Worm (Caenorhabditis elegans) whole organism, young adult: ENCODE data around the gene srx-105.

Source experiments
- B0019.2 ChIP-seq: fragments of 200-800 bp; sonication (Bioruptor generic); conservative IDR thresholded peaks from 2 replicates; pipeline ENCODE4 v1.3.6; 2022; ENCODE audit warnings: missing genetic modification reagents, missing genetic modification characterization, missing compliant biosample characterization
- B0035.1 ChIP-seq: sonication (generic microtip); optimal IDR thresholded peaks from 2 replicates; lab custom pipeline; 2016; ENCODE audit warnings: missing genetic modification characterization, mild to moderate bottlenecking, missing compliant biosample characterization, missing genotype, missing genetic modification reagents
- C06A6.2 ChIP-seq: fragments of 200-800 bp; sonication (Bioruptor generic); conservative IDR thresholded peaks from 2 replicates; pipeline ENCODE4 v1.3.6; 2022; ENCODE audit warnings: missing genetic modification characterization, missing compliant biosample characterization
- C17E4.6 ChIP-seq: fragments of 200-800 bp; sonication (Bioruptor generic); IDR thresholded peaks from 2 replicates; pipeline ENCODE4 v1.3.6; 2022; ENCODE audit warnings: missing genetic modification reagents, missing genetic modification characterization, missing compliant biosample characterization
- F10E7.11 ChIP-seq: sonication (generic microtip); optimal IDR thresholded peaks from 2 replicates; lab custom pipeline; 2017; ENCODE audit warnings: mild to moderate bottlenecking, missing genetic modification characterization, moderate library complexity, missing compliant biosample characterization
- F37B4.10 ChIP-seq: fragments of 200-800 bp; sonication (Bioruptor generic); IDR thresholded peaks from 2 replicates; pipeline ENCODE4 v1.3.6; 2022; ENCODE audit warnings: missing genetic modification characterization, missing compliant biosample characterization
- F39B2.1 ChIP-seq: fragments of 200-800 bp; sonication (Bioruptor generic); IDR thresholded peaks from 2 replicates; pipeline ENCODE4 v1.3.6; 2022; ENCODE audit warnings: missing genetic modification reagents, missing genetic modification characterization, missing compliant biosample characterization
- F49E8.2 ChIP-seq: sonication (generic microtip); optimal IDR thresholded peaks from 3 replicates; lab custom pipeline; 2017; ENCODE audit warnings: missing genetic modification characterization, mild to moderate bottlenecking, missing compliant biosample characterization, antibody characterized with exemption, moderate library complexity; ENCODE audit not compliant: insufficient read depth
- F57A8.1 ChIP-seq: fragments of 200-800 bp; sonication (Bioruptor generic); optimal IDR thresholded peaks from 2 replicates; lab custom pipeline; 2018; ENCODE audit warnings: mild to moderate bottlenecking, missing genetic modification characterization, moderate library complexity, missing compliant biosample characterization
- T26A5.8 ChIP-seq: sonication (generic microtip); optimal IDR thresholded peaks from 2 replicates; lab custom pipeline; 2016; ENCODE audit warnings: missing genetic modification characterization, missing compliant biosample characterization
- Y53F4B.3 ChIP-seq: fragments of 200-800 bp; sonication (Bioruptor generic); IDR thresholded peaks from 2 replicates; pipeline ENCODE4 v1.3.6; 2022; ENCODE audit warnings: missing genetic modification reagents, missing genetic modification characterization, missing compliant biosample characterization
- Y79H2A.3 ChIP-seq: fragments of 200-800 bp; sonication (Bioruptor generic); conservative IDR thresholded peaks from 2 replicates; pipeline ENCODE4 v1.3.6; 2022; ENCODE audit warnings: missing genetic modification reagents, missing genetic modification characterization, missing compliant biosample characterization
- akir-1 ChIP-seq: fragments of 200-800 bp; sonication (Bioruptor generic); optimal IDR thresholded peaks from 2 replicates; lab custom pipeline; 2018; ENCODE audit warnings: mild to moderate bottlenecking, missing genetic modification characterization, moderate library complexity, missing compliant biosample characterization
- ccch-3 ChIP-seq: fragments of 200-800 bp; sonication (Bioruptor generic); optimal IDR thresholded peaks from 2 replicates; lab custom pipeline; 2018; ENCODE audit warnings: mild to moderate bottlenecking, missing genetic modification characterization, missing compliant biosample characterization
- cebp-1 ChIP-seq, 2 experiments: fragments of 200-800 bp in 1 of 2; sonication (Bioruptor generic) in 1 of 2; sonication (generic microtip) in 1 of 2; IDR thresholded peaks in 1 of 2; optimal IDR thresholded peaks in 1 of 2; 2 replicates each; pipeline versions ENCODE4 v1.3.6 to Lab custom; 2017 to 2022; ENCODE audit warnings: missing compliant biosample characterization in 2 of 2, missing genetic modification characterization in 2 of 2, mild to moderate bottlenecking in 1 of 2, missing genetic modification reagents in 1 of 2, moderate library complexity in 1 of 2
- ceh-100 ChIP-seq: fragments of 200-800 bp; sonication (Bioruptor generic); IDR thresholded peaks from 2 replicates; pipeline ENCODE4 v1.3.6; 2022; ENCODE audit warnings: missing genetic modification reagents, missing genetic modification characterization, missing compliant biosample characterization
- ceh-91 ChIP-seq: fragments of 200-800 bp; sonication (Bioruptor generic); IDR thresholded peaks from 2 replicates; pipeline ENCODE4 v1.3.6; 2022; ENCODE audit warnings: missing genetic modification reagents, missing genetic modification characterization, missing compliant biosample characterization
- die-1 ChIP-seq: sonication (generic microtip); optimal IDR thresholded peaks from 2 replicates; lab custom pipeline; 2016; ENCODE audit warnings: missing genotype, mild to moderate bottlenecking, missing genetic modification characterization, missing compliant biosample characterization
- dpl-1 ChIP-seq: fragments of 150-350 bp; optimal IDR thresholded peaks from 2 replicates; lab custom pipeline; 2014; ENCODE audit warnings: missing biosample characterization, missing genetic modification reagents, missing genetic modification characterization
- egl-18 ChIP-seq: fragments of 200-800 bp; sonication (Bioruptor generic); IDR thresholded peaks from 2 replicates; pipeline ENCODE4 v1.3.6; 2022; ENCODE audit warnings: missing genetic modification reagents, missing genetic modification characterization, missing compliant biosample characterization
- egl-44 ChIP-seq: fragments of 200-800 bp; sonication (Bioruptor generic); IDR thresholded peaks from 2 replicates; pipeline ENCODE4 v1.3.6; 2022; ENCODE audit warnings: missing genetic modification reagents, missing genetic modification characterization, missing compliant biosample characterization
- egrh-3 ChIP-seq: fragments of 200-800 bp; sonication (Bioruptor generic); IDR thresholded peaks from 2 replicates; pipeline ENCODE4 v1.3.6; 2022; ENCODE audit warnings: missing genetic modification reagents, missing genetic modification characterization, missing compliant biosample characterization
- hlh-26 ChIP-seq: fragments of 200-800 bp; sonication (Bioruptor generic); conservative IDR thresholded peaks from 2 replicates; pipeline ENCODE4 v1.3.6; 2022; ENCODE audit warnings: missing genetic modification reagents, missing genetic modification characterization, missing compliant biosample characterization
- hmg-20 ChIP-seq: fragments of 200-800 bp; sonication (Bioruptor generic); IDR thresholded peaks from 2 replicates; pipeline ENCODE4 v1.3.6; 2022; ENCODE audit warnings: missing genetic modification reagents, missing genetic modification characterization, missing compliant biosample characterization
- hsf-1 ChIP-seq: fragments of 200-800 bp; sonication (Bioruptor generic); IDR thresholded peaks from 2 replicates; pipeline ENCODE4 v1.3.6; 2022; ENCODE audit warnings: missing genetic modification reagents, missing genetic modification characterization, missing compliant biosample characterization
- lin-35 ChIP-seq, 3 experiments: fragments of 150-350 bp in 2 of 3; sonication (generic microtip) in 1 of 3; optimal IDR thresholded peaks; 2 replicates each; lab custom pipeline; 2014 to 2018; ENCODE audit warnings: missing biosample characterization in 3 of 3, missing genetic modification characterization in 3 of 3, missing genetic modification reagents in 3 of 3
- lsl-1 ChIP-seq: fragments of 200-800 bp; sonication (Bioruptor generic); optimal IDR thresholded peaks from 2 replicates; lab custom pipeline; 2018; ENCODE audit warnings: mild to moderate bottlenecking, missing genetic modification characterization, moderate library complexity, missing compliant biosample characterization
- madf-10 ChIP-seq: sonication (generic microtip); optimal IDR thresholded peaks from 2 replicates; lab custom pipeline; 2016; ENCODE audit warnings: mild to moderate bottlenecking, missing genetic modification characterization, missing compliant biosample characterization
- mcd-1 ChIP-seq: fragments of 200-800 bp; sonication (Bioruptor generic); IDR thresholded peaks from 2 replicates; pipeline ENCODE4 v1.3.6; 2022; ENCODE audit warnings: missing genetic modification reagents, missing genetic modification characterization, missing compliant biosample characterization
- mel-28 ChIP-seq: sonication (generic microtip); optimal IDR thresholded peaks from 2 replicates; lab custom pipeline; 2016; ENCODE audit warnings: borderline replicate concordance, mild to moderate bottlenecking, missing genetic modification characterization, missing compliant biosample characterization
- mes-4 ChIP-seq: sonication (generic microtip); optimal IDR thresholded peaks from 2 replicates; lab custom pipeline; 2016; ENCODE audit warnings: missing genotype, missing genetic modification characterization, missing compliant biosample characterization
- nfya-2 ChIP-seq: fragments of 200-800 bp; sonication (Bioruptor generic); IDR thresholded peaks from 2 replicates; pipeline ENCODE4 v1.3.6; 2022; ENCODE audit warnings: missing genetic modification reagents, missing genetic modification characterization, missing compliant biosample characterization
- nhr-80 ChIP-seq: sonication (generic microtip); optimal IDR thresholded peaks from 2 replicates; lab custom pipeline; 2016; ENCODE audit warnings: missing genetic modification characterization, missing compliant biosample characterization
- nhr-90 ChIP-seq: sonication (generic microtip); optimal IDR thresholded peaks from 2 replicates; lab custom pipeline; 2016; ENCODE audit warnings: missing genotype, mild to moderate bottlenecking, missing genetic modification characterization, missing compliant biosample characterization
- pbrm-1 ChIP-seq: fragments of 200-800 bp; sonication (Bioruptor generic); IDR thresholded peaks from 2 replicates; pipeline ENCODE4 v1.3.6; 2022; ENCODE audit warnings: missing genetic modification reagents, missing genetic modification characterization, missing compliant biosample characterization
- rpc-1 ChIP-seq, 2 experiments: fragments of 150-350 bp in 1 of 2; sonication (generic microtip) in 1 of 2; optimal IDR thresholded peaks; 2 replicates each; lab custom pipeline; 2014 to 2018; ENCODE audit warnings: missing biosample characterization in 1 of 2, missing genetic modification characterization in 1 of 2, missing genetic modification reagents in 1 of 2, missing genotype in 1 of 2
- snpc-1.1 ChIP-seq: sonication (generic microtip); optimal IDR thresholded peaks from 2 replicates; lab custom pipeline; 2017; ENCODE audit warnings: missing genetic modification characterization, mild to moderate bottlenecking, missing compliant biosample characterization, antibody characterized with exemption, moderate library complexity, missing genotype, missing genetic modification reagents; ENCODE audit not compliant: insufficient read depth
- sptf-2 ChIP-seq: fragments of 200-800 bp; sonication (Bioruptor generic); optimal IDR thresholded peaks from 2 replicates; lab custom pipeline; 2018; ENCODE audit warnings: mild to moderate bottlenecking, missing genetic modification characterization, missing compliant biosample characterization
- tbx-9 ChIP-seq: sonication (generic microtip); optimal IDR thresholded peaks from 2 replicates; lab custom pipeline; 2016; ENCODE audit warnings: borderline replicate concordance, missing genetic modification characterization, inconsistent platforms, missing compliant biosample characterization
- tlf-1 ChIP-seq: fragments of 200-800 bp; sonication (Bioruptor generic); optimal IDR thresholded peaks from 2 replicates; lab custom pipeline; 2018; ENCODE audit warnings: mild to moderate bottlenecking, missing genetic modification characterization, missing compliant biosample characterization
- unc-130 ChIP-seq: sonication (generic microtip); optimal IDR thresholded peaks from 2 replicates; lab custom pipeline; 2016; ENCODE audit warnings: missing genetic modification reagents, missing genetic modification characterization, missing compliant biosample characterization
- xnd-1 ChIP-seq: sonication (generic microtip); optimal IDR thresholded peaks from 2 replicates; lab custom pipeline; 2016; ENCODE audit warnings: missing genotype, missing genetic modification reagents, missing genetic modification characterization, missing compliant biosample characterization
- ztf-25 ChIP-seq: fragments of 200-800 bp; sonication (Bioruptor generic); IDR thresholded peaks from 2 replicates; pipeline ENCODE4 v1.3.6; 2022; ENCODE audit warnings: missing genetic modification reagents, missing genetic modification characterization, missing compliant biosample characterization
- ztf-26 ChIP-seq: sonication (generic microtip); optimal IDR thresholded peaks from 2 replicates; lab custom pipeline; 2017; ENCODE audit warnings: missing genetic modification characterization, missing compliant biosample characterization

The srx-105 gene

ce11 chrII:3701305-3701704 lies at the start of gene srx-105:
Gene srx-105 (minus strand): TSS chrII:3701405.
- TF ChIP-seq Y53F4B.3 (GFP tag; lab: Robert Waterston, UW) (no peak), nhr-80 (no peak), egrh-3 (no peak), F57A8.1 (GFP tag; lab: Kevin White, UChicago) (no peak), ztf-26 (no peak), B0035.1 (tag; lab: Kevin White, UChicago) (no peak), dpl-1 (GFP tag; lab: Kevin White, UChicago) (no peak), hsf-1 (GFP tag; lab: Robert Waterston, UW) (no peak), nhr-90 (tag; lab: Kevin White, UChicago) (no peak), lsl-1 (GFP tag; lab: Kevin White, UChicago) (no peak), mcd-1 (GFP tag; lab: Robert Waterston, UW) (no peak), hmg-20 (GFP tag; lab: Robert Waterston, UW) (no peak), hlh-26 (GFP tag; lab: Robert Waterston, UW) (no peak), F37B4.10 (GFP tag; lab: Robert Waterston, UW) (no peak), Y79H2A.3 (GFP tag; lab: Robert Waterston, UW) (no peak), egl-18 (GFP tag; lab: Robert Waterston, UW) (no peak), xnd-1 (tag; lab: Kevin White, UChicago) (no peak), nfya-2 (GFP tag; lab: Robert Waterston, UW) (no peak)

DNA sequence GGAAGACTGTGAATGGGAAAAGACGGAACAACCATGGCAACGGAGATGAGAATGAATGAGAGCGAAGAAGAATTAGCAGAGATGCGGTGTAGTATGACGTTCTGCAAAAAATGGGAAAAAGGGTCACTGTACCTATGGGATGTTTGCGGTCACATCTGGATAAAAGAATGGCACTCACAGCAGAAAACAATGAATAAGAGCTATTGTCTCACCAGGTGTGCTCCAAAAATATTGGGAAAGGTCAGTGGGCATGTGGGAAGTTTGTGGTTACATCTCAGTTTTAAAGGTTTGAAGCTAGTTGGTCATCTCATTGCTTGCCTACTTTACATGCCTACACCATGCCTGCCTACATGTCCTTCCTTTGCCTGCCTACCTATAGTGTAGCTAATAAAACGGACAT lies 49.5 kb upstream of the srx-105 start, which contains the start of gene fbxb-91:
Gene fbxb-91, minus strand, starts transcription at position 101 of the 400 bp plus-strand sequence.
- TF ChIP-seq B0019.2 (GFP tag; lab: Robert Waterston, UW): no peak
- no peak for TF ChIP-seq snpc-1.1 (tag; lab: Kevin White, UChicago)
- TF ChIP-seq C06A6.2 (GFP tag; lab: Robert Waterston, UW): no peak
- TF ChIP-seq die-1 (tag; lab: Kevin White, UChicago): no peak
- no peak for TF ChIP-seq ceh-100 (GFP tag; lab: Robert Waterston, UW)
- TF ChIP-seq nfya-2 (GFP tag; lab: Robert Waterston, UW): no peak
- TF ChIP-seq ztf-26: no peak
- no peak for TF ChIP-seq mel-28 (tag; lab: Kevin White, UChicago)
- TF ChIP-seq pbrm-1 (GFP tag; lab: Robert Waterston, UW): no peak

DNA sequence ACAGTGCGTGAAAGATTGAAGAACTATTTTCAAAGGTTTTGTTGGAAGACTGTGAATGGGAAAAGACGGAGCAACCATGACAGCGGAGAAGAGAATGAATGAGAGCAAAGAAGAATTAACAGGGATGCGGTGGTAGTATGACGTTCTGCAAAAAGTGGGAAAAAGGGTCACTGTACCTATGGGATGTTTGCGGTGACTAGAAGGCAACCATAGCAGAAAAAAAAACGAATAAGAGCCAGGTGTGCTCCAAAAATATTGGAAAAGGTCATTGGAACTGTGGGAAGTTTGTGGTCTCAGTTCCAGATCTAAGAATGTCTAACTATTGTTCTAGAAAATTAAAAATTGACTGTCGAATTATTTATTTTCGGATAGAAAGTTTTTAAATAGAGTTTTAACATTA lies 47.5 kb upstream of the srx-105 start, which contains the start of gene fbxb-90:
Gene fbxb-90, minus strand, starts transcription at position 101 of the 400 bp plus-strand sequence.
- TF ChIP-seq tlf-1: no peak
- no peak for TF ChIP-seq C06A6.2 (GFP tag; lab: Robert Waterston, UW)
- no peak for TF ChIP-seq akir-1 (GFP tag; lab: Kevin White, UChicago)
- no peak for TF ChIP-seq rpc-1 (optimal IDR thresholded peaks at IDR 0.05; lab: Kevin White, UChicago)
- TF ChIP-seq rpc-1 (tag; optimal IDR thresholded peaks at IDR 0.05; lab: Kevin White, UChicago): no peak
- TF ChIP-seq mcd-1 (GFP tag; lab: Robert Waterston, UW): no peak
- TF ChIP-seq cebp-1 (GFP tag; IDR thresholded peaks at IDR 0.05; lab: Robert Waterston, UW): no peak
- TF ChIP-seq cebp-1 (tag; optimal IDR thresholded peaks at IDR 0.05; lab: Kevin White, UChicago): no peak
- no peak for TF ChIP-seq lin-35 (GFP tag; optimal IDR thresholded peaks at IDR 0.05; lab: Kevin White, UChicago)
- TF ChIP-seq unc-130: no peak

ce11 chrII:3747405-3747804 lies 46.2 kb upstream of the srx-105 start, which contains the start of gene fbxb-92:
Gene fbxb-92 (minus strand): TSS chrII:3747505.
- TF ChIP-seq mes-4 (tag; lab: Kevin White, UChicago) (no peak), F39B2.1 (no peak), F10E7.11 (tag; lab: Kevin White, UChicago) (no peak), F49E8.2 (tag; lab: Kevin White, UChicago) (no peak), B0019.2 (GFP tag; lab: Robert Waterston, UW) (no peak), ztf-25 (GFP tag; lab: Robert Waterston, UW) (no peak), tbx-9 (no peak), C17E4.6 (GFP tag; lab: Robert Waterston, UW) (no peak), ceh-91 (GFP tag; lab: Robert Waterston, UW) (no peak), egl-44 (GFP tag; lab: Robert Waterston, UW) (no peak), T26A5.8 (tag; lab: Kevin White, UChicago) (no peak), ccch-3 (GFP tag; lab: Kevin White, UChicago) (no peak), sptf-2 (GFP tag; lab: Kevin White, UChicago) (no peak), madf-10 (no peak)
